Fruit fly (Drosophila melanogaster) whole organism, prepupa: ENCODE results near the gene CG13917.
A peak's percentile ranks its signal among the peaks of the same experiment; 100 is the strongest.

Experiments
- Blimp-1 ChIP-seq: fragments of 200-800 bp; sonication (Bioruptor generic); optimal IDR thresholded peaks from 3 replicates; lab custom pipeline; 2017; ENCODE audit warnings: missing biosample characterization, missing genetic modification characterization, mild to moderate bottlenecking, moderate library complexity, missing genetic modification reagents
- CG10631 ChIP-seq: fragments of 200-800 bp; sonication (Bioruptor generic); optimal IDR thresholded peaks from 2 replicates; lab custom pipeline; 2016; ENCODE audit warnings: missing biosample characterization, missing genetic modification characterization
- CG11294 ChIP-seq: fragments of 200-800 bp; sonication (Bioruptor generic); IDR thresholded peaks from 2 replicates; pipeline ENCODE4 v1.3.6; 2022; ENCODE audit warnings: missing biosample characterization, missing genetic modification characterization
- CG11762 ChIP-seq: fragments of 200-800 bp; sonication (Bioruptor generic); optimal IDR thresholded peaks from 3 replicates; lab custom pipeline; 2016; ENCODE audit warnings: missing biosample characterization, missing genetic modification characterization; ENCODE audit not compliant: insufficient read depth
- CG11902 ChIP-seq: fragments of 200-800 bp; sonication (Bioruptor generic); optimal IDR thresholded peaks from 3 replicates; lab custom pipeline; 2016; ENCODE audit warnings: missing biosample characterization, missing genetic modification characterization
- CG15336 ChIP-seq: fragments of 200-800 bp; sonication (Bioruptor generic); IDR thresholded peaks from 2 replicates; pipeline ENCODE4 v1.3.6; 2022; ENCODE audit warnings: missing biosample characterization, missing genetic modification characterization
- CG1621 ChIP-seq: fragments of 200-800 bp; sonication (Bioruptor generic); optimal IDR thresholded peaks from 3 replicates; lab custom pipeline; 2018; ENCODE audit warnings: missing biosample characterization, mild to moderate bottlenecking, missing genetic modification characterization
- CG16779 ChIP-seq: fragments of 200-800 bp; sonication (Bioruptor generic); optimal IDR thresholded peaks from 3 replicates; lab custom pipeline; 2017; ENCODE audit warnings: missing biosample characterization, mild to moderate bottlenecking, missing genetic modification characterization
- CG3032 ChIP-seq: fragments of 200-800 bp; optimal IDR thresholded peaks from 2 replicates; lab custom pipeline; 2019; ENCODE audit warnings: missing biosample characterization, mild to moderate bottlenecking, missing genetic modification characterization, moderate library complexity
- CG31627 ChIP-seq: fragments of 200-800 bp; sonication (Bioruptor generic); optimal IDR thresholded peaks from 3 replicates; lab custom pipeline; 2016; ENCODE audit warnings: missing biosample characterization, missing genetic modification characterization
- CG34406 ChIP-seq: fragments of 200-800 bp; sonication (Bioruptor generic); optimal IDR thresholded peaks from 3 replicates; lab custom pipeline; 2016; ENCODE audit warnings: missing biosample characterization, missing genetic modification characterization
- CG3919 ChIP-seq: fragments of 200-800 bp; sonication (Bioruptor generic); optimal IDR thresholded peaks from 3 replicates; lab custom pipeline; 2016; ENCODE audit warnings: missing biosample characterization, missing genetic modification characterization
- CG4318 ChIP-seq: fragments of 200-800 bp; sonication (Bioruptor generic); optimal IDR thresholded peaks from 3 replicates; lab custom pipeline; 2017; ENCODE audit warnings: missing biosample characterization, mild to moderate bottlenecking, missing genetic modification characterization
- CG6276 ChIP-seq: fragments of 200-800 bp; sonication (Bioruptor generic); optimal IDR thresholded peaks from 2 replicates; lab custom pipeline; 2017; ENCODE audit warnings: missing biosample characterization, mild to moderate bottlenecking, missing genetic modification characterization
- CG6792 ChIP-seq: fragments of 200-800 bp; sonication (Bioruptor generic); optimal IDR thresholded peaks from 3 replicates; lab custom pipeline; 2016; ENCODE audit warnings: missing biosample characterization, missing genetic modification characterization
- CG6808 ChIP-seq: fragments of 200-800 bp; sonication (Bioruptor generic); optimal IDR thresholded peaks from 3 replicates; lab custom pipeline; 2017; ENCODE audit warnings: missing biosample characterization, missing genetic modification characterization, mild to moderate bottlenecking, moderate library complexity, missing genetic modification reagents
- CG6854 ChIP-seq: fragments of 200-800 bp; sonication (Bioruptor generic); optimal IDR thresholded peaks from 2 replicates; lab custom pipeline; 2017; ENCODE audit warnings: missing biosample characterization, mild to moderate bottlenecking, missing genetic modification characterization
- CG7368 ChIP-seq: fragments of 200-800 bp; sonication (Bioruptor generic); optimal IDR thresholded peaks from 3 replicates; lab custom pipeline; 2016; ENCODE audit warnings: missing biosample characterization, missing genetic modification characterization
- CG8119 ChIP-seq: fragments of 200-800 bp; sonication (Bioruptor generic); IDR thresholded peaks from 3 replicates; pipeline ENCODE4 v1.3.6; 2022; ENCODE audit warnings: missing biosample characterization, missing genetic modification characterization
- CG8319 ChIP-seq: fragments of 200-800 bp; sonication (Bioruptor generic); optimal IDR thresholded peaks from 3 replicates; lab custom pipeline; 2016; ENCODE audit warnings: missing biosample characterization, missing genetic modification characterization
- CG8632 ChIP-seq: fragments of 200-800 bp; sonication (Bioruptor generic); optimal IDR thresholded peaks from 3 replicates; lab custom pipeline; 2016; ENCODE audit warnings: missing biosample characterization, missing genetic modification characterization
- CG9139 ChIP-seq: fragments of 200-800 bp; sonication (Bioruptor generic); optimal IDR thresholded peaks from 3 replicates; lab custom pipeline; 2017; ENCODE audit warnings: missing biosample characterization, mild to moderate bottlenecking, missing genetic modification characterization
- Eip75B ChIP-seq: fragments of 200-800 bp; sonication (Bioruptor generic); optimal IDR thresholded peaks from 3 replicates; lab custom pipeline; 2016; ENCODE audit warnings: missing biosample characterization, missing genetic modification characterization
- Eip93F ChIP-seq: fragments of 200-800 bp; sonication (Bioruptor generic); optimal IDR thresholded peaks from 2 replicates; lab custom pipeline; 2016; ENCODE audit warnings: missing biosample characterization, mild to moderate bottlenecking, missing genetic modification characterization
- Ets21C ChIP-seq: fragments of 200-800 bp; sonication (Bioruptor generic); optimal IDR thresholded peaks from 3 replicates; lab custom pipeline; 2016; ENCODE audit warnings: missing biosample characterization, missing genetic modification characterization
- Ets96B ChIP-seq: fragments of 200-800 bp; optimal IDR thresholded peaks from 2 replicates; lab custom pipeline; 2019; ENCODE audit warnings: missing biosample characterization, mild to moderate bottlenecking, missing genetic modification characterization, moderate library complexity
- Gug ChIP-seq: fragments of 200-800 bp; sonication (Bioruptor generic); IDR thresholded peaks from 2 replicates; pipeline ENCODE4 v1.3.6; 2022; ENCODE audit warnings: missing biosample characterization, missing genetic modification characterization
- Hr38 ChIP-seq: sonication (Bioruptor generic); optimal IDR thresholded peaks from 2 replicates; lab custom pipeline; 2016; ENCODE audit warnings: missing biosample characterization, missing genetic modification characterization
- Hr39 ChIP-seq: fragments of 200-800 bp; sonication (Bioruptor generic); optimal IDR thresholded peaks from 2 replicates; lab custom pipeline; 2016; ENCODE audit warnings: missing biosample characterization, missing genetic modification characterization
- OdsH ChIP-seq: fragments of 200-800 bp; sonication (Bioruptor generic); optimal IDR thresholded peaks from 3 replicates; lab custom pipeline; 2016; ENCODE audit warnings: missing biosample characterization, missing genetic modification characterization
- Smox ChIP-seq: fragments of 200-800 bp; sonication (Bioruptor generic); optimal IDR thresholded peaks from 3 replicates; lab custom pipeline; 2016; ENCODE audit warnings: missing biosample characterization, missing genetic modification characterization
- achi ChIP-seq: fragments of 200-800 bp; sonication (Bioruptor generic); optimal IDR thresholded peaks from 3 replicates; lab custom pipeline; 2016; ENCODE audit warnings: missing biosample characterization, missing genetic modification characterization
- acj6 ChIP-seq: fragments of 200-800 bp; sonication (Bioruptor generic); optimal IDR thresholded peaks from 3 replicates; lab custom pipeline; 2016; ENCODE audit warnings: missing biosample characterization, missing genetic modification characterization
- cyc ChIP-seq: fragments of 200-800 bp; sonication (Bioruptor generic); optimal IDR thresholded peaks from 3 replicates; lab custom pipeline; 2016; ENCODE audit warnings: missing biosample characterization, missing genetic modification characterization
- dac ChIP-seq: fragments of 200-800 bp; sonication (Bioruptor generic); optimal IDR thresholded peaks from 2 replicates; lab custom pipeline; 2017; ENCODE audit warnings: missing biosample characterization, mild to moderate bottlenecking, missing genetic modification characterization
- esn ChIP-seq: fragments of 200-800 bp; sonication (Bioruptor generic); optimal IDR thresholded peaks from 2 replicates; lab custom pipeline; 2016; ENCODE audit warnings: missing biosample characterization, mild to moderate bottlenecking, missing genetic modification characterization, moderate library complexity
- fd85E ChIP-seq: fragments of 200-800 bp; sonication (Bioruptor generic); optimal IDR thresholded peaks from 3 replicates; lab custom pipeline; 2016; ENCODE audit warnings: missing biosample characterization, missing genetic modification characterization
- fkh ChIP-seq: fragments of 200-800 bp; sonication (Bioruptor generic); optimal IDR thresholded peaks from 3 replicates; lab custom pipeline; 2017; ENCODE audit warnings: missing biosample characterization, mild to moderate bottlenecking, missing genetic modification characterization, moderate library complexity
- lz ChIP-seq: fragments of 200-800 bp; sonication (Bioruptor generic); optimal IDR thresholded peaks from 3 replicates; lab custom pipeline; 2016; ENCODE audit warnings: missing biosample characterization, missing genetic modification characterization
- net ChIP-seq: fragments of 200-800 bp; sonication (Bioruptor generic); optimal IDR thresholded peaks from 3 replicates; lab custom pipeline; 2016; ENCODE audit warnings: missing biosample characterization, missing genetic modification characterization
- pdm3 ChIP-seq: fragments of 200-800 bp; sonication (Bioruptor generic); optimal IDR thresholded peaks from 3 replicates; lab custom pipeline; 2016; ENCODE audit warnings: missing biosample characterization, missing genetic modification characterization
- salr ChIP-seq, 2 experiments: fragments of 200-800 bp; sonication (Bioruptor generic); optimal IDR thresholded peaks; 3 replicates each; lab custom pipeline; 2016 to 2018; ENCODE audit warnings: missing biosample characterization in 2 of 2, missing genetic modification characterization in 2 of 2, mild to moderate bottlenecking in 1 of 2
- ss ChIP-seq, 2 experiments: fragments of 200-800 bp; sonication (Bioruptor generic); optimal IDR thresholded peaks; 2 replicates in 1 of 2; 3 replicates in 1 of 2; lab custom pipeline; 2017 to 2018; ENCODE audit warnings: mild to moderate bottlenecking in 2 of 2, missing biosample characterization in 2 of 2, missing genetic modification characterization in 2 of 2, moderate library complexity in 1 of 2
- svp ChIP-seq: fragments of 200-800 bp; sonication (Bioruptor generic); peaks from one replicate; lab custom pipeline; 2016; ENCODE audit warnings: missing biosample characterization, missing genetic modification characterization
- topi ChIP-seq: fragments of 200-800 bp; sonication (Bioruptor generic); optimal IDR thresholded peaks from 3 replicates; lab custom pipeline; 2016; ENCODE audit warnings: missing biosample characterization, missing genetic modification characterization
- vri ChIP-seq: fragments of 200-800 bp; sonication (Bioruptor generic); optimal IDR thresholded peaks from 3 replicates; lab custom pipeline; 2016; ENCODE audit warnings: missing biosample characterization, mild to moderate bottlenecking, missing genetic modification characterization

CG13917 gene

dm6 chr3L:1568225-1569161, 8.0 kb upstream of the CG13917 start, which contains the start of gene CG7879 (continued):
- TF ChIP-seq Gug (GFP tag; lab: Robert Waterston, UW) (no peak), CG3032 (tag; lab: Kevin White, UChicago) (peak; percentile 18), svp (GFP tag; lab: Kevin White, UChicago) (peak; percentile 57), CG11902 (GFP tag; lab: Kevin White, UChicago) (no peak), Hr38 (GFP tag; lab: Kevin White, UChicago) (no peak), CG7368 (GFP tag; lab: Kevin White, UChicago) (no peak), fd85E (GFP tag; lab: Kevin White, UChicago) (no peak), CG11294 (GFP tag; lab: Robert Waterston, UW) (no peak), acj6 (GFP tag; lab: Kevin White, UChicago) (no peak), CG6854 (GFP tag; lab: Kevin White, UChicago) (peak; percentile 63), esn (peak; percentile 43), cyc (peak; percentile 7), Ets96B (no peak), dac (no peak), CG16779 (peak; percentile 50), CG34406 (GFP tag; lab: Kevin White, UChicago) (no peak), CG8319 (GFP tag; lab: Kevin White, UChicago) (no peak), CG6808 (GFP tag; lab: Kevin White, UChicago) (no peak), OdsH (GFP tag; lab: Kevin White, UChicago) (peak; percentile 48), vri (peak; percentile 52), Blimp-1 (no peak), CG1621 (tag; lab: Kevin White, UChicago) (no peak), ss (GFP tag; optimal IDR thresholded peaks at IDR 0.05; lab: Kevin White, UChicago) (peak; percentile 10 to 20), salr (GFP tag; optimal IDR thresholded peaks at IDR 0.05; lab: Kevin White, UChicago) (no peak), Ets21C (GFP tag; lab: Kevin White, UChicago) (no peak), CG6276 (GFP tag; lab: Kevin White, UChicago) (no peak), achi (no peak), lz (GFP tag; lab: Kevin White, UChicago) (peak; percentile 19), CG4318 (GFP tag; lab: Kevin White, UChicago) (no peak), net (GFP tag; lab: Kevin White, UChicago) (peak; percentile 55), Eip93F (no peak), CG10631 (GFP tag; lab: Kevin White, UChicago) (peak; percentile 50), CG9139 (GFP tag; lab: Kevin White, UChicago) (no peak), CG6792 (GFP tag; lab: Kevin White, UChicago) (no peak), CG8119 (GFP tag; lab: Robert Waterston, UW) (no peak)

dm6 chr3L:1569162-1569965, 7.1 kb upstream of the CG13917 start, which contains the start of gene Tmep:
Tmep (plus strand) TSS chr3L:1569181.
- TF ChIP-seq acj6 (GFP tag; lab: Kevin White, UChicago), result no peak
- no peak for TF ChIP-seq CG15336 (GFP tag; lab: Robert Waterston, UW)
- no peak for TF ChIP-seq CG7368 (GFP tag; lab: Kevin White, UChicago)
- TF ChIP-seq CG16779, result no peak
- TF ChIP-seq CG8319 (GFP tag; lab: Kevin White, UChicago), result no peak
- TF ChIP-seq Eip75B (GFP tag; lab: Kevin White, UChicago), result no peak
- no peak for TF ChIP-seq CG11762 (GFP tag; lab: Kevin White, UChicago)
- TF ChIP-seq Ets96B, result no peak
- no peak for TF ChIP-seq salr (GFP tag; optimal IDR thresholded peaks at IDR 0.05; lab: Kevin White, UChicago)
- no peak for TF ChIP-seq cyc
- TF ChIP-seq pdm3 (GFP tag; lab: Kevin White, UChicago), result no peak
- TF ChIP-seq CG4318 (GFP tag; lab: Kevin White, UChicago), result no peak
- no peak for TF ChIP-seq CG1621 (tag; lab: Kevin White, UChicago)
- peak; percentile 15 for TF ChIP-seq CG3919 (GFP tag; lab: Kevin White, UChicago)
- no peak for TF ChIP-seq CG9139 (GFP tag; lab: Kevin White, UChicago)
- peak; percentile 3 for TF ChIP-seq topi
- TF ChIP-seq vri, result peak; percentile 66
- no peak for TF ChIP-seq dac
- TF ChIP-seq CG8632 (GFP tag; lab: Kevin White, UChicago), result peak; percentile 15
- no peak for TF ChIP-seq Hr38 (GFP tag; lab: Kevin White, UChicago)
- no peak for TF ChIP-seq CG6276 (GFP tag; lab: Kevin White, UChicago)
- TF ChIP-seq fkh, result no peak
- TF ChIP-seq Hr39 (GFP tag; lab: Kevin White, UChicago), result no peak
- TF ChIP-seq Smox (GFP tag; lab: Kevin White, UChicago), result no peak
- no peak for TF ChIP-seq CG31627 (GFP tag; lab: Kevin White, UChicago)
